Fruit fly (Drosophila melanogaster) whole organism, prepupa: ENCODE data around the gene CG32599.
A peak's percentile ranks its signal among the peaks of the same experiment; 100 is the strongest.

Source experiments
- Blimp-1 ChIP-seq: fragments of 200-800 bp; sonication (Bioruptor generic); optimal IDR thresholded peaks from 3 replicates; lab custom pipeline; 2017; ENCODE audit warnings: missing biosample characterization, missing genetic modification characterization, mild to moderate bottlenecking, moderate library complexity, missing genetic modification reagents
- CG10631 ChIP-seq: fragments of 200-800 bp; sonication (Bioruptor generic); optimal IDR thresholded peaks from 2 replicates; lab custom pipeline; 2016; ENCODE audit warnings: missing biosample characterization, missing genetic modification characterization
- CG10669 ChIP-seq: fragments of 200-800 bp; sonication (Bioruptor generic); optimal IDR thresholded peaks from 3 replicates; lab custom pipeline; 2018; ENCODE audit warnings: missing biosample characterization, mild to moderate bottlenecking, missing genetic modification characterization, moderate library complexity
- CG11294 ChIP-seq: fragments of 200-800 bp; sonication (Bioruptor generic); IDR thresholded peaks from 2 replicates; pipeline ENCODE4 v1.3.6; 2022; ENCODE audit warnings: missing biosample characterization, missing genetic modification characterization
- CG11762 ChIP-seq: fragments of 200-800 bp; sonication (Bioruptor generic); optimal IDR thresholded peaks from 3 replicates; lab custom pipeline; 2016; ENCODE audit warnings: missing biosample characterization, missing genetic modification characterization; ENCODE audit not compliant: insufficient read depth
- CG11902 ChIP-seq: fragments of 200-800 bp; sonication (Bioruptor generic); optimal IDR thresholded peaks from 3 replicates; lab custom pipeline; 2016; ENCODE audit warnings: missing biosample characterization, missing genetic modification characterization
- CG1621 ChIP-seq: fragments of 200-800 bp; sonication (Bioruptor generic); optimal IDR thresholded peaks from 3 replicates; lab custom pipeline; 2018; ENCODE audit warnings: missing biosample characterization, mild to moderate bottlenecking, missing genetic modification characterization
- CG31627 ChIP-seq: fragments of 200-800 bp; sonication (Bioruptor generic); optimal IDR thresholded peaks from 3 replicates; lab custom pipeline; 2016; ENCODE audit warnings: missing biosample characterization, missing genetic modification characterization
- CG34406 ChIP-seq: fragments of 200-800 bp; sonication (Bioruptor generic); optimal IDR thresholded peaks from 3 replicates; lab custom pipeline; 2016; ENCODE audit warnings: missing biosample characterization, missing genetic modification characterization
- CG3919 ChIP-seq: fragments of 200-800 bp; sonication (Bioruptor generic); optimal IDR thresholded peaks from 3 replicates; lab custom pipeline; 2016; ENCODE audit warnings: missing biosample characterization, missing genetic modification characterization
- CG4318 ChIP-seq: fragments of 200-800 bp; sonication (Bioruptor generic); optimal IDR thresholded peaks from 3 replicates; lab custom pipeline; 2017; ENCODE audit warnings: missing biosample characterization, mild to moderate bottlenecking, missing genetic modification characterization
- CG6163 ChIP-seq: fragments of 200-800 bp; sonication (Bioruptor generic); IDR thresholded peaks from 3 replicates; pipeline ENCODE4 v1.3.6; 2022; ENCODE audit warnings: missing biosample characterization, missing genetic modification characterization
- CG6276 ChIP-seq: fragments of 200-800 bp; sonication (Bioruptor generic); optimal IDR thresholded peaks from 2 replicates; lab custom pipeline; 2017; ENCODE audit warnings: missing biosample characterization, mild to moderate bottlenecking, missing genetic modification characterization
- CG6792 ChIP-seq: fragments of 200-800 bp; sonication (Bioruptor generic); optimal IDR thresholded peaks from 3 replicates; lab custom pipeline; 2016; ENCODE audit warnings: missing biosample characterization, missing genetic modification characterization
- CG6808 ChIP-seq: fragments of 200-800 bp; sonication (Bioruptor generic); optimal IDR thresholded peaks from 3 replicates; lab custom pipeline; 2017; ENCODE audit warnings: missing biosample characterization, missing genetic modification characterization, mild to moderate bottlenecking, moderate library complexity, missing genetic modification reagents
- CG6854 ChIP-seq: fragments of 200-800 bp; sonication (Bioruptor generic); optimal IDR thresholded peaks from 2 replicates; lab custom pipeline; 2017; ENCODE audit warnings: missing biosample characterization, mild to moderate bottlenecking, missing genetic modification characterization
- CG7368 ChIP-seq: fragments of 200-800 bp; sonication (Bioruptor generic); optimal IDR thresholded peaks from 3 replicates; lab custom pipeline; 2016; ENCODE audit warnings: missing biosample characterization, missing genetic modification characterization
- CG8319 ChIP-seq: fragments of 200-800 bp; sonication (Bioruptor generic); optimal IDR thresholded peaks from 3 replicates; lab custom pipeline; 2016; ENCODE audit warnings: missing biosample characterization, missing genetic modification characterization
- CG8632 ChIP-seq: fragments of 200-800 bp; sonication (Bioruptor generic); optimal IDR thresholded peaks from 3 replicates; lab custom pipeline; 2016; ENCODE audit warnings: missing biosample characterization, missing genetic modification characterization
- CG9139 ChIP-seq: fragments of 200-800 bp; sonication (Bioruptor generic); optimal IDR thresholded peaks from 3 replicates; lab custom pipeline; 2017; ENCODE audit warnings: missing biosample characterization, mild to moderate bottlenecking, missing genetic modification characterization
- Eip93F ChIP-seq: fragments of 200-800 bp; sonication (Bioruptor generic); optimal IDR thresholded peaks from 2 replicates; lab custom pipeline; 2016; ENCODE audit warnings: missing biosample characterization, mild to moderate bottlenecking, missing genetic modification characterization
- Gug ChIP-seq: fragments of 200-800 bp; sonication (Bioruptor generic); IDR thresholded peaks from 2 replicates; pipeline ENCODE4 v1.3.6; 2022; ENCODE audit warnings: missing biosample characterization, missing genetic modification characterization
- Hr38 ChIP-seq: sonication (Bioruptor generic); optimal IDR thresholded peaks from 2 replicates; lab custom pipeline; 2016; ENCODE audit warnings: missing biosample characterization, missing genetic modification characterization
- Hr39 ChIP-seq: fragments of 200-800 bp; sonication (Bioruptor generic); optimal IDR thresholded peaks from 2 replicates; lab custom pipeline; 2016; ENCODE audit warnings: missing biosample characterization, missing genetic modification characterization
- Hr4 ChIP-seq: fragments of 200-800 bp; sonication (Bioruptor generic); optimal IDR thresholded peaks from 3 replicates; lab custom pipeline; 2016; ENCODE audit warnings: missing biosample characterization, missing genetic modification characterization
- Lpt ChIP-seq: fragments of 200-800 bp; sonication (Bioruptor generic); optimal IDR thresholded peaks from 3 replicates; lab custom pipeline; 2016; ENCODE audit warnings: missing biosample characterization, missing genetic modification characterization
- Met ChIP-seq: fragments of 200-800 bp; sonication (Bioruptor generic); optimal IDR thresholded peaks from 3 replicates; lab custom pipeline; 2016; ENCODE audit warnings: missing biosample characterization, missing genetic modification characterization
- OdsH ChIP-seq: fragments of 200-800 bp; sonication (Bioruptor generic); optimal IDR thresholded peaks from 3 replicates; lab custom pipeline; 2016; ENCODE audit warnings: missing biosample characterization, missing genetic modification characterization
- Sox102F ChIP-seq: fragments of 200-800 bp; sonication (Bioruptor generic); optimal IDR thresholded peaks from 2 replicates; lab custom pipeline; 2016; ENCODE audit warnings: missing biosample characterization, mild to moderate bottlenecking, missing genetic modification characterization
- Sox14 ChIP-seq: fragments of 200-800 bp; sonication (Bioruptor generic); optimal IDR thresholded peaks from 3 replicates; lab custom pipeline; 2016; ENCODE audit warnings: missing biosample characterization, missing genetic modification characterization
- achi ChIP-seq: fragments of 200-800 bp; sonication (Bioruptor generic); optimal IDR thresholded peaks from 3 replicates; lab custom pipeline; 2016; ENCODE audit warnings: missing biosample characterization, missing genetic modification characterization
- cyc ChIP-seq: fragments of 200-800 bp; sonication (Bioruptor generic); optimal IDR thresholded peaks from 3 replicates; lab custom pipeline; 2016; ENCODE audit warnings: missing biosample characterization, missing genetic modification characterization
- dac ChIP-seq: fragments of 200-800 bp; sonication (Bioruptor generic); optimal IDR thresholded peaks from 2 replicates; lab custom pipeline; 2017; ENCODE audit warnings: missing biosample characterization, mild to moderate bottlenecking, missing genetic modification characterization
- eg ChIP-seq: fragments of 200-800 bp; sonication (Bioruptor generic); IDR thresholded peaks from 3 replicates; pipeline ENCODE4 v1.3.6; 2022; ENCODE audit warnings: missing biosample characterization, missing genetic modification characterization
- esn ChIP-seq: fragments of 200-800 bp; sonication (Bioruptor generic); optimal IDR thresholded peaks from 2 replicates; lab custom pipeline; 2016; ENCODE audit warnings: missing biosample characterization, mild to moderate bottlenecking, missing genetic modification characterization, moderate library complexity
- fd59A ChIP-seq: fragments of 200-800 bp; sonication (Bioruptor generic); optimal IDR thresholded peaks from 2 replicates; lab custom pipeline; 2017; ENCODE audit warnings: missing biosample characterization, mild to moderate bottlenecking, missing genetic modification characterization, missing genetic modification reagents
- fd85E ChIP-seq: fragments of 200-800 bp; sonication (Bioruptor generic); optimal IDR thresholded peaks from 3 replicates; lab custom pipeline; 2016; ENCODE audit warnings: missing biosample characterization, missing genetic modification characterization
- fkh ChIP-seq: fragments of 200-800 bp; sonication (Bioruptor generic); optimal IDR thresholded peaks from 3 replicates; lab custom pipeline; 2017; ENCODE audit warnings: missing biosample characterization, mild to moderate bottlenecking, missing genetic modification characterization, moderate library complexity
- lz ChIP-seq: fragments of 200-800 bp; sonication (Bioruptor generic); optimal IDR thresholded peaks from 3 replicates; lab custom pipeline; 2016; ENCODE audit warnings: missing biosample characterization, missing genetic modification characterization
- net ChIP-seq: fragments of 200-800 bp; sonication (Bioruptor generic); optimal IDR thresholded peaks from 3 replicates; lab custom pipeline; 2016; ENCODE audit warnings: missing biosample characterization, missing genetic modification characterization
- pdm3 ChIP-seq: fragments of 200-800 bp; sonication (Bioruptor generic); optimal IDR thresholded peaks from 3 replicates; lab custom pipeline; 2016; ENCODE audit warnings: missing biosample characterization, missing genetic modification characterization
- spab ChIP-seq: fragments of 200-800 bp; sonication (Bioruptor generic); optimal IDR thresholded peaks from 2 replicates; lab custom pipeline; 2017; ENCODE audit warnings: missing biosample characterization, mild to moderate bottlenecking, missing genetic modification characterization, missing genetic modification reagents
- ss ChIP-seq, 2 experiments: fragments of 200-800 bp; sonication (Bioruptor generic); optimal IDR thresholded peaks; 2 replicates in 1 of 2; 3 replicates in 1 of 2; lab custom pipeline; 2017 to 2018; ENCODE audit warnings: mild to moderate bottlenecking in 2 of 2, missing biosample characterization in 2 of 2, missing genetic modification characterization in 2 of 2, moderate library complexity in 1 of 2
- topi ChIP-seq: fragments of 200-800 bp; sonication (Bioruptor generic); optimal IDR thresholded peaks from 3 replicates; lab custom pipeline; 2016; ENCODE audit warnings: missing biosample characterization, missing genetic modification characterization
- vri ChIP-seq: fragments of 200-800 bp; sonication (Bioruptor generic); optimal IDR thresholded peaks from 3 replicates; lab custom pipeline; 2016; ENCODE audit warnings: missing biosample characterization, mild to moderate bottlenecking, missing genetic modification characterization

CG32599 gene

dm6 chrX:14214505-14215449 lies 28.7 kb upstream of the CG32599 start (continued):
- TF ChIP-seq lz (peak; percentile 2), cyc (GFP tag; lab: Kevin White, UChicago) (no peak), Sox14 (GFP tag; lab: Kevin White, UChicago) (peak; percentile 39), CG34406 (GFP tag; lab: Kevin White, UChicago) (peak; percentile 46), CG9139 (GFP tag; lab: Kevin White, UChicago) (peak; percentile 21), CG10669 (peak; percentile 66), eg (GFP tag; lab: Robert Waterston, UW) (peak; percentile 84), fd59A (GFP tag; lab: Kevin White, UChicago) (peak; percentile 67), CG3919 (GFP tag; lab: Kevin White, UChicago) (peak; percentile 61), CG31627 (GFP tag; lab: Kevin White, UChicago) (no peak), Blimp-1 (GFP tag; lab: Kevin White, UChicago) (no peak), CG4318 (GFP tag; lab: Kevin White, UChicago) (peak; percentile 69), CG6163 (GFP tag; lab: Robert Waterston, UW) (peak; percentile 80), spab (GFP tag; lab: Kevin White, UChicago) (peak; percentile 65), CG11294 (GFP tag; lab: Robert Waterston, UW) (peak; percentile 85), ss (GFP tag; optimal IDR thresholded peaks at IDR 0.05; lab: Kevin White, UChicago) (peak; percentile 33 to 64), Gug (GFP tag; lab: Robert Waterston, UW) (peak; percentile 80), achi (GFP tag; lab: Kevin White, UChicago) (peak; percentile 71), esn (no peak), net (GFP tag; lab: Kevin White, UChicago) (peak; percentile 16), CG11762 (GFP tag; lab: Kevin White, UChicago) (peak; percentile 45), Met (GFP tag; lab: Kevin White, UChicago) (peak; percentile 15), OdsH (peak; percentile 71)
- TF ChIP-seq, all 60 proteins: peak for 40

DNA sequence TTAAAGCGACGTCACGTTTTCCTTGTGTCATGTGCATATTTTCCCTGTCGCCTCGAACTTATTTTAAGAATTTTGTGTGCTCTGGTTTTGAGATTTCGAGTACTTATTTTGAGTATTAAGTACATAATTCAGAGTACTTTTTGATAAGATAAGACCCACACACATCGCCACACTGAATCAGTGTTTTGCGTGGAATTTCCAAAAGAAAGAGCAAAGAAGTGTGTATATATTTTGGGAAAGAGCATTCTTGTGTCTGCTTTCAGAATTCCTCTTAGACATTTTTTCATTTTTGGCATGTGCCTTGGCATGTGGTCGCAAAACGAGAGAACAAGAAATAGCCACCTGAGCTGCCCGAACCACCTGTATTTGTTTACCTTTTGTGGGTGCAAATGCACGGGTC lies 27.7 kb upstream of the CG32599 start:
- TF ChIP-seq net (GFP tag; lab: Kevin White, UChicago) (no peak), Eip93F (GFP tag; lab: Kevin White, UChicago) (no peak), CG3919 (GFP tag; lab: Kevin White, UChicago) (no peak), Hr38 (GFP tag; lab: Kevin White, UChicago) (no peak), CG8319 (GFP tag; lab: Kevin White, UChicago) (no peak), Hr39 (GFP tag; lab: Kevin White, UChicago) (peak; percentile 25), CG11902 (GFP tag; lab: Kevin White, UChicago) (no peak), CG6854 (GFP tag; lab: Kevin White, UChicago) (no peak), CG10631 (GFP tag; lab: Kevin White, UChicago) (no peak), CG7368 (GFP tag; lab: Kevin White, UChicago) (no peak), CG34406 (GFP tag; lab: Kevin White, UChicago) (no peak), CG6808 (GFP tag; lab: Kevin White, UChicago) (no peak), CG11294 (GFP tag; lab: Robert Waterston, UW) (no peak), Met (GFP tag; lab: Kevin White, UChicago) (peak; percentile 38), fkh (peak; percentile 42), CG6163 (GFP tag; lab: Robert Waterston, UW) (peak; percentile 36; the same call in 1 of the 3 replicates), ss (GFP tag; optimal IDR thresholded peaks at IDR 0.05; lab: Kevin White, UChicago) (peak in 1 of 2 experiments; percentile 17), vri (peak; percentile 56), CG6276 (GFP tag; lab: Kevin White, UChicago) (no peak), eg (GFP tag; lab: Robert Waterston, UW) (no peak; the same call in 2 of the 3 replicates), pdm3 (GFP tag; lab: Kevin White, UChicago) (no peak), Lpt (GFP tag; lab: Kevin White, UChicago) (no peak), CG11762 (GFP tag; lab: Kevin White, UChicago) (no peak), Sox102F (GFP tag; lab: Kevin White, UChicago) (no peak), dac (GFP tag; lab: Kevin White, UChicago) (no peak), topi (GFP tag; lab: Kevin White, UChicago) (peak; percentile 17), CG6792 (GFP tag; lab: Kevin White, UChicago) (no peak), CG8632 (GFP tag; lab: Kevin White, UChicago) (no peak), Blimp-1 (GFP tag; lab: Kevin White, UChicago) (no peak), Gug (GFP tag; lab: Robert Waterston, UW) (no peak), CG4318 (GFP tag; lab: Kevin White, UChicago) (no peak), achi (GFP tag; lab: Kevin White, UChicago) (no peak), Hr4 (GFP tag; lab: Kevin White, UChicago) (no peak), OdsH (no peak), CG1621 (tag; lab: Kevin White, UChicago) (no peak), fd85E (GFP tag; lab: Kevin White, UChicago) (no peak), fd59A (GFP tag; lab: Kevin White, UChicago) (no peak)
